Worm (Caenorhabditis elegans): ENCODE results near the gene let-60.

let-60 gene

ce11 chrIV:11695634-11696033, 4.7 kb upstream of the let-60 start (continued):
- TF ChIP-seq ama-1 (optimal IDR thresholded peaks at IDR 0.05) (no peak), ama-1 (GFP tag; optimal IDR thresholded peaks at IDR 0.05) (no peak), lin-35 (GFP tag; optimal IDR thresholded peaks at IDR 0.05) (no peak), sptf-2 (GFP tag; optimal IDR thresholded peaks at IDR 0.05) (no peak), Y95B8A.8 (GFP tag; IDR thresholded peaks at IDR 0.05) (no peak), aptf-3 (GFP tag; IDR thresholded peaks at IDR 0.05) (no peak), egl-44 (GFP tag; IDR thresholded peaks at IDR 0.05) (no peak), B0035.1 (tag; optimal IDR thresholded peaks at IDR 0.05) (no peak), unc-130 (GFP tag; optimal IDR thresholded peaks at IDR 0.05) (peak; percentile 23), tlf-1 (GFP tag; optimal IDR thresholded peaks at IDR 0.05) (peak; percentile 41), dox-1 (GFP tag; IDR thresholded peaks at IDR 0.05) (no peak; the same call in 1 of the 2 replicates), lin-54 (GFP tag; optimal IDR thresholded peaks at IDR 0.05) (peak; percentile 63), rcor-1 (GFP tag; IDR thresholded peaks at IDR 0.05) (no peak), atf-7 (tag; optimal IDR thresholded peaks at IDR 0.05) (no peak), egrh-3 (GFP tag; IDR thresholded peaks at IDR 0.05) (no peak), K12H6.12 (tag; optimal IDR thresholded peaks at IDR 0.05) (no peak), nfya-1 (tag; optimal IDR thresholded peaks at IDR 0.05; ENCODE audit: borderline replicate concordance, insufficient read depth) (no peak), ztf-6 (GFP tag; IDR thresholded peaks at IDR 0.05) (no peak), lir-1 (GFP tag; conservative IDR thresholded peaks at IDR 0.05) (no peak), F10E7.11 (tag; optimal IDR thresholded peaks at IDR 0.05) (no peak), snpc-1.1 (tag; optimal IDR thresholded peaks at IDR 0.05; ENCODE audit: insufficient read depth) (no peak), nhr-27 (tag; optimal IDR thresholded peaks at IDR 0.05) (no peak), hmg-20 (GFP tag; IDR thresholded peaks at IDR 0.05) (no peak), xnd-1 (tag; optimal IDR thresholded peaks at IDR 0.05) (peak; percentile 97), ceh-40 (GFP tag; IDR thresholded peaks at IDR 0.05) (no peak), F37B4.10 (GFP tag; IDR thresholded peaks at IDR 0.05) (no peak), T07F8.4 (tag; optimal IDR thresholded peaks at IDR 0.05) (no peak), ets-4 (GFP tag; optimal IDR thresholded peaks at IDR 0.05) (no peak), D2030.7 (GFP tag; IDR thresholded peaks at IDR 0.05) (peak; percentile 74), F39B2.1 (GFP tag; IDR thresholded peaks at IDR 0.05) (no peak), ccch-3 (GFP tag; optimal IDR thresholded peaks at IDR 0.05) (no peak), Y56A3A.18 (GFP tag; IDR thresholded peaks at IDR 0.05) (no peak), Y53G8AR.9 (GFP tag; conservative IDR thresholded peaks at IDR 0.05) (no peak), ceh-27 (GFP tag; optimal IDR thresholded peaks at IDR 0.05) (no peak), nhr-80 (tag; optimal IDR thresholded peaks at IDR 0.05) (no peak), C17E4.6 (GFP tag; IDR thresholded peaks at IDR 0.05) (no peak), ZK185.1 (tag; optimal IDR thresholded peaks at IDR 0.05; ENCODE audit: poor library complexity, severe bottlenecking) (no peak), F49E8.2 (tag; optimal IDR thresholded peaks at IDR 0.05; ENCODE audit: insufficient read depth) (peak; percentile 54), ztf-22 (GFP tag; optimal IDR thresholded peaks at IDR 0.05) (no peak), ztf-18 (tag; optimal IDR thresholded peaks at IDR 0.05) (no peak), mes-4 (tag; optimal IDR thresholded peaks at IDR 0.05) (no peak), him-1 (tag; optimal IDR thresholded peaks at IDR 0.05) (peak; percentile 76), Y53F4B.3 (GFP tag; IDR thresholded peaks at IDR 0.05) (no peak), sdz-38 (tag; optimal IDR thresholded peaks at IDR 0.05) (no peak), tbp1 (GFP tag; optimal IDR thresholded peaks at IDR 0.05) (peak; percentile 43), pha-4 (tag; optimal IDR thresholded peaks at IDR 0.05) (no peak), ztf-26 (tag; optimal IDR thresholded peaks at IDR 0.05) (no peak), hsf-1 (GFP tag; IDR thresholded peaks at IDR 0.05) (no peak)
